Fruit fly (Drosophila melanogaster): Measurements from ENCODE around the gene Cpr92A.

DNA sequence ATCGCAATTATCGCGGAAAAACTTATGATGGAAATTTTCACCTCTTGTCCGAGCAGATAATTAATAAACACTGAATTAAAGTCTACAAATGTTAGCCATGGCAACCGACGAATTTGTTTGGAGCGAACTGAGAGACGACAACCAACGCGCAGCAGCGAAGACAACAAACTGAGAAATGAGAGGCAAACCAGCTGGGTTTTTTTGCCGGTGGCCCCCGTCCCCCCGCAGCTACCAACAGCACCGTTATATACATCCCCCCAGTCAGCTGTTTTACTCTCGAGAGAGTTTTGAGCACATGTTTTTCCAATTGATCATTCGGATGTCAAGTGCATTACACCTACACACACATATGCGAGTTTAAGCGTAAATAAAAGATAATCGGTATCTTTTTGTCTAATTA is 42.3 kb upstream of the Cpr92A start:
- TF ChIP-seq Dfd (GFP tag; optimal IDR thresholded peaks at IDR 0.05), result no peak
- TF ChIP-seq Dif (GFP tag; optimal IDR thresholded peaks at IDR 0.05; ENCODE audit: partially characterized antibody), result peak; percentile 12
- TF ChIP-seq HLH106 (tag; optimal IDR thresholded peaks at IDR 0.05), result no peak
- TF ChIP-seq usp (GFP tag; optimal IDR thresholded peaks at IDR 0.05), result no peak
- TF ChIP-seq tai (GFP tag; optimal IDR thresholded peaks at IDR 0.05), result no peak
- TF ChIP-seq h (GFP tag; optimal IDR thresholded peaks at IDR 0.05), result no peak
- TF ChIP-seq br (GFP tag; optimal IDR thresholded peaks at IDR 0.05), result peak; percentile 30
- TF ChIP-seq jim (GFP tag; optimal IDR thresholded peaks at IDR 0.05), result no peak
- TF ChIP-seq Sp1 (GFP tag; optimal IDR thresholded peaks at IDR 0.05), result no peak
- no peak for TF ChIP-seq sage (GFP tag; optimal IDR thresholded peaks at IDR 0.05)
